Fruit fly (Drosophila melanogaster): Measurements from ENCODE around the gene CG8661.
A peak's percentile ranks its signal among the peaks of the same experiment; 100 is the strongest.

Gene CG8661

dm6 chrX:17284400-17284799, at the start of gene CG8661:
Gene CG8661 (minus strand): TSS chrX:17284500.
- no peak for TF ChIP-seq Spps (tag; optimal IDR thresholded peaks at IDR 0.05)
- TF ChIP-seq sens (GFP tag) = peak; percentile 12
- peak; percentile 27 for TF ChIP-seq lab (GFP tag; optimal IDR thresholded peaks at IDR 0.05)

dm6 chrX:17334101-17334500, 49.8 kb upstream of the CG8661 start:
- peak; percentile 30; the same call in 1 of the 3 replicates for TF ChIP-seq row (GFP tag; IDR thresholded peaks at IDR 0.05)
- TF ChIP-seq CG7987 (GFP tag; optimal IDR thresholded peaks at IDR 0.05) = no peak
- peak in 1 of 2 experiments; percentile 28 for TF ChIP-seq Hr51 (GFP tag; optimal IDR thresholded peaks at IDR 0.05)
- TF ChIP-seq CG17568 (GFP tag; optimal IDR thresholded peaks at IDR 0.05) = no peak
- no peak for TF ChIP-seq CG4707 (GFP tag; optimal IDR thresholded peaks at IDR 0.05)
- no peak for TF ChIP-seq CG6175 (GFP tag; IDR thresholded peaks at IDR 0.05)
- TF ChIP-seq Ssrp (tag; optimal IDR thresholded peaks at IDR 0.05) = peak; percentile 17
- no peak for TF ChIP-seq CG11695 (GFP tag; IDR thresholded peaks at IDR 0.05)
- no peak for TF ChIP-seq Mes4 (GFP tag; optimal IDR thresholded peaks at IDR 0.05)
- no peak for TF ChIP-seq CG14441 (GFP tag; IDR thresholded peaks at IDR 0.05)
- TF ChIP-seq ac (GFP tag; optimal IDR thresholded peaks at IDR 0.05) = no peak
- no peak for TF ChIP-seq CG12942 (GFP tag; optimal IDR thresholded peaks at IDR 0.05)
- TF ChIP-seq fd96Cb (tag; optimal IDR thresholded peaks at IDR 0.05) = peak; percentile 17
- no peak for TF ChIP-seq peb (GFP tag; IDR thresholded peaks at IDR 0.05)
- TF ChIP-seq corto (GFP tag; optimal IDR thresholded peaks at IDR 0.05) = no peak
- TF ChIP-seq pita (GFP tag; optimal IDR thresholded peaks at IDR 0.05) = no peak
- no peak for TF ChIP-seq dpn (GFP tag; optimal IDR thresholded peaks at IDR 0.05)
- no peak for TF ChIP-seq CG43689 (GFP tag; IDR thresholded peaks at IDR 0.05)
- TF ChIP-seq CG34376 (GFP tag; optimal IDR thresholded peaks at IDR 0.05) = no peak
- no peak for TF ChIP-seq BEAF-32 (GFP tag; optimal IDR thresholded peaks at IDR 0.05)
- TF ChIP-seq CG6272 (GFP tag; IDR thresholded peaks at IDR 0.05) = no peak
- no peak for TF ChIP-seq Atf3 (GFP tag; optimal IDR thresholded peaks at IDR 0.05)
- no peak for TF ChIP-seq Dp (GFP tag; optimal IDR thresholded peaks at IDR 0.05)
- peak; percentile 58 for TF ChIP-seq gem (tag; optimal IDR thresholded peaks at IDR 0.05)
- peak; percentile 41 for TF ChIP-seq ttk (GFP tag; IDR thresholded peaks at IDR 0.05)
- TF ChIP-seq pzg (GFP tag; optimal IDR thresholded peaks at IDR 0.05) = no peak
- no peak for TF ChIP-seq CG1647 (GFP tag; optimal IDR thresholded peaks at IDR 0.05)
- TF ChIP-seq Xrp1 (GFP tag; IDR thresholded peaks at IDR 0.05) = no peak
- TF ChIP-seq Oli (tag; optimal IDR thresholded peaks at IDR 0.05) = peak; percentile 16
- TF ChIP-seq CG17328 (GFP tag; IDR thresholded peaks at IDR 0.05) = no peak
- TF ChIP-seq HmgZ (tag; optimal IDR thresholded peaks at IDR 0.05) = no peak
- TF ChIP-seq CG12155 (GFP tag; optimal IDR thresholded peaks at IDR 0.05) = no peak
- TF ChIP-seq Deaf1 (tag; optimal IDR thresholded peaks at IDR 0.05) = no peak
- TF ChIP-seq Sox100B (GFP tag; optimal IDR thresholded peaks at IDR 0.05) = no peak
- no peak for TF ChIP-seq CG8290 (GFP tag; optimal IDR thresholded peaks at IDR 0.05)
- no peak for TF ChIP-seq CG8290 (tag; optimal IDR thresholded peaks at IDR 0.05)
- no peak for TF ChIP-seq tap (tag; optimal IDR thresholded peaks at IDR 0.05)
- peak; percentile 47 for TF ChIP-seq CG11504 (tag; optimal IDR thresholded peaks at IDR 0.05)
- TF ChIP-seq CG12219 (GFP tag; optimal IDR thresholded peaks at IDR 0.05) = no peak
- TF ChIP-seq sens (GFP tag) = peak; percentile 70
- no peak for TF ChIP-seq Stat92E (GFP tag; optimal IDR thresholded peaks at IDR 0.05)
- no peak for TF ChIP-seq Sin3A (optimal IDR thresholded peaks at IDR 0.05)
- peak in 1 of 2 experiments; percentile 1 for TF ChIP-seq Eip74EF (GFP tag; optimal IDR thresholded peaks at IDR 0.05)
- TF ChIP-seq lola (GFP tag; optimal IDR thresholded peaks at IDR 0.05) = peak in 1 of 3 experiments; percentile 5
- peak; percentile 28 for TF ChIP-seq CG12391 (tag; optimal IDR thresholded peaks at IDR 0.05)
- no peak for TF ChIP-seq da (GFP tag; optimal IDR thresholded peaks at IDR 0.05)
- TF ChIP-seq chm (GFP tag; IDR thresholded peaks at IDR 0.05) = no peak
